Fruit fly (Drosophila melanogaster) whole organism, pupa: ENCODE data around the gene Rala.
A peak's percentile ranks its signal among the peaks of the same experiment; 100 is the strongest.

Source experiments
- CG10348 ChIP-seq: fragments of 200-800 bp; sonication (Bioruptor generic); IDR thresholded peaks from 2 replicates; pipeline ENCODE4 v1.3.6; 2022; ENCODE audit warnings: missing biosample characterization, missing genetic modification characterization
- CG12605 ChIP-seq: fragments of 200-800 bp; sonication (Bioruptor generic); IDR thresholded peaks from 2 replicates; pipeline ENCODE4 v1.3.6; 2022; ENCODE audit warnings: missing biosample characterization, missing genetic modification characterization
- CG13204 ChIP-seq: fragments of 200-800 bp; sonication (Bioruptor generic); optimal IDR thresholded peaks from 2 replicates; lab custom pipeline; 2018; ENCODE audit warnings: missing biosample characterization, mild to moderate bottlenecking, missing genetic modification characterization, moderate library complexity
- CG14655 ChIP-seq: fragments of 200-800 bp; sonication (Bioruptor generic); optimal IDR thresholded peaks from 3 replicates; lab custom pipeline; 2017; ENCODE audit warnings: mild to moderate bottlenecking, missing biosample characterization, missing genetic modification reagents, missing genetic modification characterization
- CG15710 ChIP-seq: fragments of 200-800 bp; sonication (Bioruptor generic); optimal IDR thresholded peaks from 2 replicates; lab custom pipeline; 2018; ENCODE audit warnings: missing biosample characterization, mild to moderate bottlenecking, missing genetic modification characterization, moderate library complexity
- CG17806 ChIP-seq: fragments of 200-800 bp; sonication (Bioruptor generic); optimal IDR thresholded peaks from 2 replicates; lab custom pipeline; 2018; ENCODE audit warnings: missing biosample characterization, mild to moderate bottlenecking, missing genetic modification characterization, moderate library complexity
- CG32121 ChIP-seq: fragments of 200-800 bp; sonication (Bioruptor generic); IDR thresholded peaks from 2 replicates; pipeline ENCODE4 v1.3.6; 2022; ENCODE audit warnings: missing biosample characterization, missing genetic modification characterization
- CG34367 ChIP-seq: fragments of 200-800 bp; sonication (Bioruptor generic); optimal IDR thresholded peaks from 2 replicates; lab custom pipeline; 2018; ENCODE audit warnings: missing biosample characterization, mild to moderate bottlenecking, missing genetic modification characterization
- CG4496 ChIP-seq: fragments of 200-800 bp; sonication (Bioruptor generic); IDR thresholded peaks from 3 replicates; pipeline ENCODE4 v1.3.6; 2022; ENCODE audit warnings: missing biosample characterization, missing genetic modification characterization
- CG8159 ChIP-seq: fragments of 200-800 bp; sonication (Bioruptor generic); optimal IDR thresholded peaks from 3 replicates; lab custom pipeline; 2018; ENCODE audit warnings: missing biosample characterization, mild to moderate bottlenecking, missing genetic modification characterization, moderate library complexity
- CG8301 ChIP-seq: fragments of 200-800 bp; sonication (Bioruptor generic); optimal IDR thresholded peaks from 2 replicates; lab custom pipeline; 2018; ENCODE audit warnings: missing biosample characterization, mild to moderate bottlenecking, missing genetic modification characterization
- CG9948 ChIP-seq: fragments of 200-800 bp; sonication (Bioruptor generic); optimal IDR thresholded peaks from 2 replicates; lab custom pipeline; 2018; ENCODE audit warnings: missing biosample characterization, mild to moderate bottlenecking, missing genetic modification characterization, moderate library complexity
- D1 ChIP-seq: fragments of 200-800 bp; sonication (Bioruptor generic); optimal IDR thresholded peaks from 2 replicates; lab custom pipeline; 2018; ENCODE audit warnings: missing biosample characterization, mild to moderate bottlenecking, missing genetic modification characterization, moderate library complexity
- EcR ChIP-seq: fragments of 200-800 bp; sonication (Bioruptor generic); optimal IDR thresholded peaks from 3 replicates; lab custom pipeline; 2019; ENCODE audit warnings: missing biosample characterization, missing genetic modification characterization, mild to moderate bottlenecking, moderate library complexity, missing genetic modification reagents
- Ets98B ChIP-seq: fragments of 200-800 bp; sonication (Bioruptor generic); IDR thresholded peaks from 2 replicates; pipeline ENCODE4 v1.3.6; 2022; ENCODE audit warnings: missing biosample characterization, missing genetic modification characterization
- Pif1A ChIP-seq: fragments of 200-800 bp; sonication (Bioruptor generic); optimal IDR thresholded peaks from 3 replicates; lab custom pipeline; 2016; ENCODE audit warnings: missing biosample characterization, missing genetic modification characterization
- Pif1B ChIP-seq: fragments of 200-800 bp; sonication (Bioruptor generic); optimal IDR thresholded peaks from 3 replicates; lab custom pipeline; 2016; ENCODE audit warnings: missing biosample characterization, missing genetic modification characterization
- Snoo ChIP-seq: fragments of 200-800 bp; sonication (Bioruptor generic); optimal IDR thresholded peaks from 3 replicates; lab custom pipeline; 2017; ENCODE audit warnings: missing biosample characterization, mild to moderate bottlenecking, missing genetic modification characterization, inconsistent platforms
- fd96Ca ChIP-seq: fragments of 200-800 bp; sonication (Bioruptor generic); IDR thresholded peaks from 3 replicates; pipeline ENCODE4 v1.3.6; 2022; ENCODE audit warnings: missing biosample characterization, missing genetic modification characterization
- gl ChIP-seq: fragments of 200-800 bp; sonication (Bioruptor generic); optimal IDR thresholded peaks from 2 replicates; lab custom pipeline; 2018; ENCODE audit warnings: missing biosample characterization, mild to moderate bottlenecking, missing genetic modification characterization
- rn ChIP-seq: fragments of 200-800 bp; sonication (Bioruptor generic); IDR thresholded peaks from 2 replicates; pipeline ENCODE4 v1.3.6; 2022; ENCODE audit warnings: missing biosample characterization, missing genetic modification characterization

Rala gene

dm6 chrX:3679921-3680702 lies 39.3 kb downstream of the Rala start:
- TF ChIP-seq CG34367 (tag; lab: Kevin White, UChicago) (peak; percentile 87), EcR (GFP tag; lab: Kevin White, UChicago) (peak; percentile 31), CG13204 (GFP tag; lab: Kevin White, UChicago) (peak; percentile 89), CG17806 (tag; lab: Kevin White, UChicago) (peak; percentile 77), CG32121 (GFP tag; lab: Robert Waterston, UW) (peak; percentile 79), Snoo (tag; lab: Kevin White, UChicago) (peak; percentile 43), Pif1A (GFP tag; lab: Kevin White, UChicago) (peak; percentile 81), gl (tag; lab: Kevin White, UChicago) (peak; percentile 88), CG14655 (GFP tag; lab: Kevin White, UChicago) (peak; percentile 83), D1 (tag; lab: Kevin White, UChicago) (peak; percentile 74), CG9948 (tag; lab: Kevin White, UChicago) (peak; percentile 55), Pif1B (peak; percentile 72), CG8159 (tag; lab: Kevin White, UChicago) (peak; percentile 74), CG10348 (GFP tag; lab: Robert Waterston, UW) (no peak), fd96Ca (GFP tag; lab: Robert Waterston, UW) (peak; percentile 61; the same call in 2 of the 3 replicates), Ets98B (GFP tag; lab: Robert Waterston, UW) (peak; percentile 81), CG15710 (tag; lab: Kevin White, UChicago) (peak; percentile 75), CG12605 (GFP tag; lab: Robert Waterston, UW) (peak; percentile 97), CG8301 (tag; lab: Kevin White, UChicago) (peak; percentile 61), rn (GFP tag; lab: Robert Waterston, UW) (peak; percentile 63), CG4496 (GFP tag; lab: Robert Waterston, UW) (peak; percentile 81)

dm6 chrX:3677847-3678411 lies 41.5 kb downstream of the Rala start:
- TF ChIP-seq CG13204 (GFP tag; lab: Kevin White, UChicago) (peak; percentile 20), CG8301 (tag; lab: Kevin White, UChicago) (peak; percentile 82), Snoo (tag; lab: Kevin White, UChicago) (peak; percentile 90), CG10348 (GFP tag; lab: Robert Waterston, UW) (peak; percentile 71; the same call in 1 of the 2 replicates), CG4496 (GFP tag; lab: Robert Waterston, UW) (peak; percentile 57; the same call in 2 of the 3 replicates), Pif1B (peak; percentile 71), D1 (tag; lab: Kevin White, UChicago) (peak; percentile 81), Ets98B (GFP tag; lab: Robert Waterston, UW) (no peak; the same call in none of the 2 replicates), rn (GFP tag; lab: Robert Waterston, UW) (no peak), CG8159 (tag; lab: Kevin White, UChicago) (peak; percentile 95), CG9948 (tag; lab: Kevin White, UChicago) (peak; percentile 94), CG12605 (GFP tag; lab: Robert Waterston, UW) (peak; percentile 50), CG34367 (tag; lab: Kevin White, UChicago) (peak; percentile 76), gl (tag; lab: Kevin White, UChicago) (no peak), CG32121 (GFP tag; lab: Robert Waterston, UW) (peak; percentile 61; the same call in 1 of the 2 replicates), CG17806 (tag; lab: Kevin White, UChicago) (peak; percentile 86), fd96Ca (GFP tag; lab: Robert Waterston, UW) (peak; percentile 82), CG14655 (GFP tag; lab: Kevin White, UChicago) (peak; percentile 96), EcR (GFP tag; lab: Kevin White, UChicago) (no peak), CG15710 (tag; lab: Kevin White, UChicago) (peak; percentile 93), Pif1A (GFP tag; lab: Kevin White, UChicago) (peak; percentile 34)

- TF ChIP-seq Snoo (tag; lab: Kevin White, UChicago) (no peak), gl (tag; lab: Kevin White, UChicago) (peak; percentile 74), CG13204 (GFP tag; lab: Kevin White, UChicago) (peak; percentile 45), CG32121 (GFP tag; lab: Robert Waterston, UW) (peak; percentile 50), Ets98B (GFP tag; lab: Robert Waterston, UW) (peak; percentile 66; the same call in 1 of the 2 replicates), CG10348 (GFP tag; lab: Robert Waterston, UW) (no peak), CG8159 (tag; lab: Kevin White, UChicago) (no peak), EcR (GFP tag; lab: Kevin White, UChicago) (peak; percentile 88), CG12605 (GFP tag; lab: Robert Waterston, UW) (peak; percentile 44), CG17806 (tag; lab: Kevin White, UChicago) (no peak), fd96Ca (GFP tag; lab: Robert Waterston, UW) (peak; percentile 71; the same call in 2 of the 3 replicates)
- TF ChIP-seq, all 21 proteins: peak for 7
Observed at dm6 chrX:3677156-3677846, 42.1 kb downstream of the Rala start.
